Worm (Caenorhabditis elegans) whole organism, L4 larva: Measurements from ENCODE around the gene srg-33.
A peak's percentile ranks its signal among the peaks of the same experiment; 100 is the strongest.

ENCODE experiments used
- F10B5.3 ChIP-seq: sonication (generic microtip); optimal IDR thresholded peaks from 2 replicates; lab custom pipeline; 2016; ENCODE audit warnings: mild to moderate bottlenecking, missing genetic modification characterization, missing compliant biosample characterization
- F26F4.8 ChIP-seq: fragments of 200-800 bp; sonication (Bioruptor generic); conservative IDR thresholded peaks from 2 replicates; pipeline ENCODE4 v1.3.6; 2022; ENCODE audit warnings: missing genetic modification characterization, missing compliant biosample characterization
- R02D3.7 ChIP-seq: fragments of 150-350 bp; sonication (generic microtip); optimal IDR thresholded peaks from 3 replicates; lab custom pipeline; 2014; ENCODE audit warnings: missing biosample characterization, missing genetic modification characterization
- T20F7.1 ChIP-seq: fragments of 200-800 bp; sonication (Bioruptor generic); optimal IDR thresholded peaks from 2 replicates; lab custom pipeline; 2018; ENCODE audit warnings: mild to moderate bottlenecking, missing genetic modification characterization, missing compliant biosample characterization
- Y105C5A.15 ChIP-seq: fragments of 200-800 bp; sonication (Bioruptor generic); IDR thresholded peaks from 2 replicates; pipeline ENCODE4 v1.3.6; 2022; ENCODE audit warnings: missing genetic modification characterization, missing compliant biosample characterization
- Y48G9A.11 ChIP-seq: fragments of 200-800 bp; sonication (Bioruptor generic); IDR thresholded peaks from 2 replicates; pipeline ENCODE4 v1.3.6; 2022; ENCODE audit warnings: missing genetic modification reagents, missing genetic modification characterization, missing compliant biosample characterization
- Y75B8A.6 ChIP-seq: fragments of 200-800 bp; sonication (Bioruptor generic); IDR thresholded peaks from 2 replicates; pipeline ENCODE4 v1.3.6; 2022; ENCODE audit warnings: missing genetic modification reagents, missing genetic modification characterization, missing compliant biosample characterization
- aha-1 ChIP-seq: fragments of 150-350 bp; peaks from one replicate; lab custom pipeline; 2014; ENCODE audit warnings: missing biosample characterization, missing genetic modification characterization
- arid-1 ChIP-seq: fragments of 200-800 bp; sonication (Bioruptor generic); conservative IDR thresholded peaks from 2 replicates; pipeline ENCODE4 v1.3.6; 2022; ENCODE audit warnings: missing genetic modification reagents, missing genetic modification characterization, missing compliant biosample characterization
- ceh-20 ChIP-seq: fragments of 200-800 bp; sonication (Bioruptor generic); IDR thresholded peaks from 2 replicates; pipeline ENCODE4 v1.3.6; 2022; ENCODE audit warnings: missing genetic modification reagents, missing genetic modification characterization, missing compliant biosample characterization
- ceh-28 ChIP-seq: fragments of 150-350 bp; optimal IDR thresholded peaks from 2 replicates; lab custom pipeline; 2014; ENCODE audit warnings: missing biosample characterization, missing genetic modification reagents, missing genetic modification characterization
- ceh-82 ChIP-seq: sonication (generic microtip); optimal IDR thresholded peaks from 2 replicates; lab custom pipeline; 2017; ENCODE audit warnings: missing biosample characterization, missing genetic modification characterization
- ctbp-1 ChIP-seq: fragments of 200-800 bp; sonication (Bioruptor generic); IDR thresholded peaks from 2 replicates; pipeline ENCODE4 v1.3.6; 2022; ENCODE audit warnings: missing genetic modification reagents, missing genetic modification characterization, missing compliant biosample characterization
- daf-16 ChIP-seq, 3 experiments: sonication (generic microtip); optimal IDR thresholded peaks; 2 replicates each; lab custom pipeline; 2016 to 2017; ENCODE audit warnings: missing genetic modification characterization in 3 of 3, missing genetic modification reagents in 3 of 3, mild to moderate bottlenecking in 2 of 3, missing compliant biosample characterization in 2 of 3, missing biosample characterization in 1 of 3, moderate library complexity in 1 of 3
- daf-19 ChIP-seq: fragments of 200-800 bp; sonication (Bioruptor generic); conservative IDR thresholded peaks from 2 replicates; pipeline ENCODE4 v1.3.6; 2022; ENCODE audit warnings: missing genetic modification characterization, missing compliant biosample characterization
- dmd-8 ChIP-seq: fragments of 200-800 bp; sonication (Bioruptor generic); IDR thresholded peaks from 2 replicates; pipeline ENCODE4 v1.3.6; 2022; ENCODE audit warnings: missing genetic modification characterization, missing compliant biosample characterization
- duxl-1 ChIP-seq: sonication (generic microtip); optimal IDR thresholded peaks from 2 replicates; lab custom pipeline; 2016; ENCODE audit warnings: mild to moderate bottlenecking, missing genetic modification characterization, moderate library complexity, missing compliant biosample characterization; ENCODE audit not compliant: poor library complexity
- dve-1 ChIP-seq: sonication (generic microtip); optimal IDR thresholded peaks from 2 replicates; lab custom pipeline; 2017; ENCODE audit warnings: antibody characterized with exemption, mild to moderate bottlenecking, missing genetic modification characterization, missing compliant biosample characterization; ENCODE audit not compliant: insufficient read depth
- egl-43 ChIP-seq: fragments of 200-800 bp; sonication (Bioruptor generic); IDR thresholded peaks from 2 replicates; pipeline ENCODE4 v1.3.6; 2022; ENCODE audit warnings: missing genetic modification reagents, missing genetic modification characterization, missing compliant biosample characterization
- fkh-10 ChIP-seq: fragments of 150-350 bp; optimal IDR thresholded peaks from 2 replicates; lab custom pipeline; 2014; ENCODE audit warnings: missing biosample characterization, missing genetic modification reagents, missing genetic modification characterization
- hif-1 ChIP-seq, 2 experiments: sonication (generic microtip); optimal IDR thresholded peaks; 2 replicates each; lab custom pipeline; 2016 to 2017; ENCODE audit warnings: missing compliant biosample characterization in 2 of 2, missing genetic modification characterization in 2 of 2, missing genetic modification reagents in 2 of 2, missing genotype in 2 of 2, mild to moderate bottlenecking in 1 of 2
- hlh-11 ChIP-seq: fragments of 200-800 bp; sonication (Bioruptor generic); optimal IDR thresholded peaks from 2 replicates; lab custom pipeline; 2018; ENCODE audit warnings: mild to moderate bottlenecking, missing genetic modification characterization, missing compliant biosample characterization
- hlh-30 ChIP-seq: sonication (generic microtip); optimal IDR thresholded peaks from 2 replicates; lab custom pipeline; 2017; ENCODE audit warnings: antibody characterized with exemption, mild to moderate bottlenecking, missing genetic modification characterization, missing compliant biosample characterization; ENCODE audit not compliant: insufficient read depth
- hmg-1.1 ChIP-seq: fragments of 200-800 bp; sonication (Bioruptor generic); IDR thresholded peaks from 2 replicates; pipeline ENCODE4 v1.3.6; 2022; ENCODE audit warnings: missing genetic modification reagents, missing genetic modification characterization, missing compliant biosample characterization
- lin-1 ChIP-seq: fragments of 200-800 bp; sonication (Bioruptor generic); IDR thresholded peaks from 2 replicates; pipeline ENCODE4 v1.3.6; 2022; ENCODE audit warnings: missing genetic modification reagents, missing genetic modification characterization, missing compliant biosample characterization
- lin-39 ChIP-seq: fragments of 150-350 bp; optimal IDR thresholded peaks from 2 replicates; lab custom pipeline; 2014; ENCODE audit warnings: missing biosample characterization, missing genetic modification reagents, missing genetic modification characterization
- madf-9 ChIP-seq: fragments of 200-800 bp; sonication (Bioruptor generic); conservative IDR thresholded peaks from 2 replicates; pipeline ENCODE4 v1.3.6; 2022; ENCODE audit warnings: missing genetic modification reagents, missing genetic modification characterization, missing compliant biosample characterization
- mdl-1 ChIP-seq, 2 experiments: fragments of 150-350 bp in 1 of 2; sonication (generic microtip) in 1 of 2; optimal IDR thresholded peaks; 2 replicates each; lab custom pipeline; 2014 to 2017; ENCODE audit warnings: missing biosample characterization in 2 of 2, missing genetic modification characterization in 2 of 2
- mdt-29 ChIP-seq: fragments of 200-800 bp; sonication (Bioruptor generic); IDR thresholded peaks from 2 replicates; pipeline ENCODE4 v1.3.6; 2022; ENCODE audit warnings: missing genetic modification reagents, missing genetic modification characterization, missing compliant biosample characterization
- mep-1 ChIP-seq: fragments of 150-350 bp; sonication (generic microtip); optimal IDR thresholded peaks from 3 replicates; lab custom pipeline; 2014; ENCODE audit warnings: missing biosample characterization, missing genetic modification characterization
- nhr-102 ChIP-seq: sonication (generic microtip); optimal IDR thresholded peaks from 2 replicates; lab custom pipeline; 2016; ENCODE audit warnings: mild to moderate bottlenecking, missing genetic modification characterization, moderate library complexity, missing compliant biosample characterization
- nhr-237 ChIP-seq: sonication (generic microtip); optimal IDR thresholded peaks from 2 replicates; lab custom pipeline; 2017; ENCODE audit warnings: missing biosample characterization, missing genetic modification characterization
- nhr-25 ChIP-seq: sonication (generic microtip); optimal IDR thresholded peaks from 2 replicates; lab custom pipeline; 2017; ENCODE audit warnings: missing genetic modification characterization, mild to moderate bottlenecking, missing compliant biosample characterization, antibody characterized with exemption, moderate library complexity, borderline replicate concordance; ENCODE audit not compliant: insufficient read depth
- nhr-41 ChIP-seq: fragments of 200-800 bp; sonication (Bioruptor generic); IDR thresholded peaks from 2 replicates; pipeline ENCODE4 v1.3.6; 2022; ENCODE audit warnings: missing genetic modification reagents, missing genetic modification characterization, missing compliant biosample characterization
- nhr-42 ChIP-seq: fragments of 200-800 bp; sonication (Bioruptor generic); IDR thresholded peaks from 2 replicates; pipeline ENCODE4 v1.3.6; 2022; ENCODE audit warnings: missing genetic modification characterization, missing compliant biosample characterization
- nhr-48 ChIP-seq: sonication (generic microtip); optimal IDR thresholded peaks from 2 replicates; lab custom pipeline; 2016; ENCODE audit warnings: mild to moderate bottlenecking, missing genetic modification characterization, missing compliant biosample characterization
- nhr-77 ChIP-seq: fragments of 150-350 bp; optimal IDR thresholded peaks from 2 replicates; lab custom pipeline; 2014; ENCODE audit warnings: missing biosample characterization, missing genetic modification characterization
- pha-4 ChIP-seq, 2 experiments: fragments of 150-350 bp in 1 of 2; fragments of 200-800 bp in 1 of 2; sonication (Bioruptor generic) in 1 of 2; IDR thresholded peaks in 1 of 2; optimal IDR thresholded peaks in 1 of 2; 2 replicates each; pipeline versions ENCODE4 v1.3.6 to Lab custom; 2014 to 2022; ENCODE audit warnings: missing genetic modification characterization in 2 of 2, missing genetic modification reagents in 2 of 2, missing biosample characterization in 1 of 2, missing compliant biosample characterization in 1 of 2
- pqm-1 ChIP-seq: sonication (generic microtip); optimal IDR thresholded peaks from 2 replicates; lab custom pipeline; 2017; ENCODE audit warnings: missing biosample characterization, missing genetic modification characterization
- saeg-2 ChIP-seq: fragments of 200-800 bp; sonication (Bioruptor generic); IDR thresholded peaks from 2 replicates; pipeline ENCODE4 v1.3.6; 2022; ENCODE audit warnings: missing genetic modification reagents, missing genetic modification characterization, missing compliant biosample characterization
- sdz-12 ChIP-seq: fragments of 200-800 bp; sonication (Bioruptor generic); optimal IDR thresholded peaks from 2 replicates; lab custom pipeline; 2018; ENCODE audit warnings: mild to moderate bottlenecking, missing genetic modification characterization, missing compliant biosample characterization
- snpc-1.2 ChIP-seq: fragments of 200-800 bp; sonication (Bioruptor generic); IDR thresholded peaks from 2 replicates; pipeline ENCODE4 v1.3.6; 2022; ENCODE audit warnings: missing genetic modification reagents, missing genetic modification characterization, missing compliant biosample characterization
- spr-3 ChIP-seq: fragments of 200-800 bp; sonication (Bioruptor generic); optimal IDR thresholded peaks from 2 replicates; lab custom pipeline; 2018; ENCODE audit warnings: mild to moderate bottlenecking, missing genetic modification characterization, missing compliant biosample characterization
- tag-97 ChIP-seq: fragments of 200-800 bp; sonication (Bioruptor generic); IDR thresholded peaks from 2 replicates; pipeline ENCODE4 v1.3.6; 2022; ENCODE audit warnings: missing genetic modification characterization, missing compliant biosample characterization
- unc-39 ChIP-seq: sonication (generic microtip); optimal IDR thresholded peaks from 2 replicates; lab custom pipeline; 2017; ENCODE audit warnings: missing biosample characterization, missing genetic modification characterization
- zfp-3 ChIP-seq: fragments of 200-800 bp; sonication (Bioruptor generic); conservative IDR thresholded peaks from 2 replicates; pipeline ENCODE4 v1.3.6; 2022; ENCODE audit warnings: missing genetic modification reagents, missing genetic modification characterization, missing compliant biosample characterization

Gene srg-33

DNA sequence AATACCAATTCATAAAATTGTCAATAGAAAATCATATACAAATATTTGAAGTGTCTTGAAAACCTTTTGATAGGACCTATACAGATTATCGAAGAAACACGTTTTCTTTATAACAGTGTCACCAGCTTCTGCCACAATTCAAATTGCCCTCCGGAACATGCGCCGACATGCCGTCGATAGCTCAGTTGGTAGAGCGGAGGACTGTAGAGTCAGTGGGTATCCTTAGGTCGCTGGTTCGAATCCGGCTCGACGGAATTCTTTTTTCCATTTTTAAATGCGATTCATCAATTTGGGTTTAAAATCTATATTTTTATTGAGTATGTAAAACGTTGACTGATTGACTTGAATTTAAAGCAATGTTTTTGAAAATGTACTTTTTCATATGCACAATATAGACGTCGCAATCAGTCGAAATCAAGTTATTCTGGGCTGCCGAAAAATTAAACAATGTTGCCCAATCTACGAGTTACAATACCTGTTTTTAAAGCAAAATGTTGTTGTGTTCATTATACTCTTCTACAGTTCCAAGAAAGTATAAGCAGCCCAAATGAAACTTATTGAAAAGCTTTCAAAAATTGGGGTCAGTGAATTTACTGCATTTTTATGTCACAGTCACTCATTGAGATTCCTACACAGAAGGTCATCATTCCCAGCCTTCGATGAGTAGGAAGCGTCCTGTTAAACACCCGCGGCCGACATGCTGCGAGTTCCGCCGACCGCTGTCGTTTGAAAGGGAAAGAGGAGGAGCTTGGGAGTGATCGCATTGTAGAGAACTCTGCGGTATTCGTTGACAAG is 44.4 kb upstream of the srg-33 start (continued):
- peak; percentile 83 for TF ChIP-seq Y48G9A.11 (GFP tag; lab: Robert Waterston, UW)
- TF ChIP-seq fkh-10 (GFP tag; lab: Kevin White, UChicago), result no peak
- peak; percentile 69 for TF ChIP-seq F10B5.3 (tag; lab: Kevin White, UChicago)
- TF ChIP-seq nhr-77 (tag; lab: Kevin White, UChicago), result no peak
- TF ChIP-seq ceh-28 (tag; lab: Kevin White, UChicago), result no peak
- peak; percentile 73 for TF ChIP-seq nhr-48 (tag; lab: Kevin White, UChicago)
- peak; percentile 53 for TF ChIP-seq T20F7.1
- TF ChIP-seq mdt-29 (GFP tag; lab: Robert Waterston, UW), result peak; percentile 9; the same call in 1 of the 2 replicates
- TF ChIP-seq Y75B8A.6 (GFP tag; lab: Robert Waterston, UW), result no peak
- peak; percentile 36; the same call in 1 of the 2 replicates for TF ChIP-seq arid-1 (GFP tag; lab: Robert Waterston, UW)
- TF ChIP-seq mdl-1 (tag; optimal IDR thresholded peaks at IDR 0.05; lab: Kevin White, UChicago), result no peak
- 0 out of 2 replicates have a peak, but pooled peaks have one; percentile 65 for TF ChIP-seq daf-19 (GFP tag; lab: Robert Waterston, UW)
- TF ChIP-seq egl-43 (GFP tag; lab: Robert Waterston, UW), result no peak; the same call in none of the 2 replicates
- 0 out of 2 replicates have a peak, but pooled peaks have one; percentile 33 for TF ChIP-seq F26F4.8
- no peak for TF ChIP-seq nhr-102 (tag; lab: Kevin White, UChicago)
- peak; percentile 51; the same call in 1 of the 2 replicates for TF ChIP-seq lin-1 (GFP tag; lab: Robert Waterston, UW)
- TF ChIP-seq zfp-3, result no peak
- no peak for TF ChIP-seq unc-39 (tag; lab: Kevin White, UChicago)
- peak; percentile 31 for TF ChIP-seq pqm-1 (tag; lab: Kevin White, UChicago)
- TF ChIP-seq ceh-82, result no peak
- peak; percentile 16 for TF ChIP-seq R02D3.7 (tag; lab: Kevin White, UChicago)
- no peak for TF ChIP-seq madf-9
- TF ChIP-seq Y105C5A.15 (GFP tag; lab: Robert Waterston, UW), result no peak
- peak; percentile 79 for TF ChIP-seq hlh-11 (tag; lab: Kevin White, UChicago)
- peak; percentile 48 for TF ChIP-seq hlh-30 (tag; lab: Kevin White, UChicago)
- TF ChIP-seq nhr-25 (tag; lab: Kevin White, UChicago), result no peak
- TF ChIP-seq ceh-20 (GFP tag; lab: Robert Waterston, UW), result peak; percentile 24; the same call in 1 of the 2 replicates
- TF ChIP-seq ctbp-1 (GFP tag; lab: Robert Waterston, UW), result no peak
- TF ChIP-seq nhr-237 (tag; lab: Kevin White, UChicago), result no peak
- peak; percentile 80 for TF ChIP-seq duxl-1 (tag; lab: Kevin White, UChicago)
- TF ChIP-seq dmd-8 (GFP tag; lab: Robert Waterston, UW), result peak; percentile 56; the same call in 1 of the 2 replicates
- no peak for TF ChIP-seq spr-3
- TF ChIP-seq dve-1 (tag; lab: Kevin White, UChicago), result peak; percentile 80
- peak; percentile 46; the same call in 1 of the 2 replicates for TF ChIP-seq nhr-41
- TF ChIP-seq hif-1 (tag; optimal IDR thresholded peaks at IDR 0.05; lab: Kevin White, UChicago), result no peak
- TF ChIP-seq saeg-2 (GFP tag; lab: Robert Waterston, UW), result no peak
- TF ChIP-seq snpc-1.2, result peak; percentile 87
- peak; percentile 93 for TF ChIP-seq aha-1 (tag; lab: Kevin White, UChicago)
- peak; percentile 84 for TF ChIP-seq mep-1
- TF ChIP-seq pha-4 (GFP tag; IDR thresholded peaks at IDR 0.05; lab: Robert Waterston, UW), result peak; percentile 57; the same call in 1 of the 2 replicates
- TF ChIP-seq pha-4 (tag; optimal IDR thresholded peaks at IDR 0.05; lab: Kevin White, UChicago), result no peak
- no peak for TF ChIP-seq nhr-42 (GFP tag; lab: Robert Waterston, UW)
- 0 out of 2 replicates have a peak, but pooled peaks have one; percentile 20 for TF ChIP-seq hmg-1.1 (GFP tag; lab: Robert Waterston, UW)
- TF ChIP-seq lin-39 (tag; lab: Kevin White, UChicago), result no peak
- peak; percentile 12 to 78 for TF ChIP-seq daf-16 (GFP tag; optimal IDR thresholded peaks at IDR 0.05; lab: Kevin White, UChicago)
- TF ChIP-seq daf-16 (tag; optimal IDR thresholded peaks at IDR 0.05; lab: Kevin White, UChicago), result peak; percentile 86
- TF ChIP-seq tag-97 (GFP tag; lab: Robert Waterston, UW), result no peak
- TF ChIP-seq sdz-12, result no peak
